Worm (Caenorhabditis elegans): ENCODE measurements around the gene Y53F4B.5.
A peak's percentile ranks its signal among the peaks of the same experiment; 100 is the strongest.
"Not testable (repeated sequence)": the region's sequence is repeated elsewhere in the genome, so short reads cannot be mapped to it uniquely, and the experiment has no call there.

The Y53F4B.5 gene

ce11 chrII:15008481-15009057 lies 24.8 kb upstream of the Y53F4B.5 start:
- no peak for TF ChIP-seq ztf-11 (tag; optimal IDR thresholded peaks at IDR 0.05)
- TF ChIP-seq sptf-1 (tag; optimal IDR thresholded peaks at IDR 0.05): no peak
- no peak for TF ChIP-seq nhr-28 (tag; optimal IDR thresholded peaks at IDR 0.05)
- no peak for TF ChIP-seq mab-5 (tag; optimal IDR thresholded peaks at IDR 0.05)
- TF ChIP-seq mls-2 (tag; optimal IDR thresholded peaks at IDR 0.05): peak; percentile 14
- TF ChIP-seq elt-1 (tag; optimal IDR thresholded peaks at IDR 0.05; ENCODE audit: borderline replicate concordance, insufficient read depth): no peak
- no peak for TF ChIP-seq nhr-237 (tag; optimal IDR thresholded peaks at IDR 0.05)
- TF ChIP-seq drap-1 (GFP tag; optimal IDR thresholded peaks at IDR 0.05): no peak

DNA sequence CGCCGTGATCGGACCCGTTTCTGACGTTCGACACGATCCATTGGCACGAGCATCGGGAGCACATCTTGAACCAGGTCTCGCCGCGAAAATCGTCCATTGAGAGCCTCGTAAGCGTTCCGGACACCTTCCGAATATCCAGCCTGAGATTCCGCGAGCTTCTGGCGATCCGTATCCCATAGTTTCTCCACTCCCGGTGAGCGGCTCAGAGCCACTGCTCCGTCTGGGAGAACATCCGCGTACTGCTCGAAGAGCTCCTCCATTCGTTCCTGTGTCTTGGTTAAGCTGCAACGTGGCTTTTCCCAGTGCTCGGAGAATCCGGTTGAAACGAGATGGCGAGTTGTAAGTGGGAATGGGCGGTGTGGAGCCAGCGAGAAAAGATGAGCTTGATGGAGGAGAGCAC lies 21.3 kb upstream of the Y53F4B.5 start:
- no peak for TF ChIP-seq nhr-12 (tag; optimal IDR thresholded peaks at IDR 0.05)
- TF ChIP-seq drap-1 (GFP tag; optimal IDR thresholded peaks at IDR 0.05): no peak
- TF ChIP-seq tbx-8 (GFP tag; optimal IDR thresholded peaks at IDR 0.05): no peak
- no peak for TF ChIP-seq nhr-237 (tag; optimal IDR thresholded peaks at IDR 0.05)
- no peak for TF ChIP-seq unc-39 (tag; optimal IDR thresholded peaks at IDR 0.05)
- no peak for TF ChIP-seq lsy-2 (tag; optimal IDR thresholded peaks at IDR 0.05)
- TF ChIP-seq ceh-43 (GFP tag; optimal IDR thresholded peaks at IDR 0.05): no peak
- no peak for TF ChIP-seq mep-1 (tag; optimal IDR thresholded peaks at IDR 0.05)
- no peak for TF ChIP-seq unc-62 (GFP tag; optimal IDR thresholded peaks at IDR 0.05)

ce11 chrII:15004538-15004937 lies 20.7 kb upstream of the Y53F4B.5 start:
- no peak for TF ChIP-seq sptf-1 (tag; optimal IDR thresholded peaks at IDR 0.05)
- no peak for TF ChIP-seq unc-39 (tag; optimal IDR thresholded peaks at IDR 0.05)
- TF ChIP-seq mep-1 (tag; optimal IDR thresholded peaks at IDR 0.05): peak; percentile 10
- TF ChIP-seq pha-4 (tag; optimal IDR thresholded peaks at IDR 0.05): no peak
- peak; percentile 42 for TF ChIP-seq lin-13 (tag; optimal IDR thresholded peaks at IDR 0.05)
- no peak for TF ChIP-seq sem-2 (GFP tag; optimal IDR thresholded peaks at IDR 0.05)
- no peak for TF ChIP-seq ces-1 (GFP tag; optimal IDR thresholded peaks at IDR 0.05)
- no peak for TF ChIP-seq ham-2 (GFP tag; optimal IDR thresholded peaks at IDR 0.05)

- no peak for TF ChIP-seq mab-5 (tag; optimal IDR thresholded peaks at IDR 0.05)
- TF ChIP-seq sem-2 (GFP tag; optimal IDR thresholded peaks at IDR 0.05): no peak
- TF ChIP-seq blmp-1 (tag; optimal IDR thresholded peaks at IDR 0.05): no peak
- no peak for TF ChIP-seq ces-1 (GFP tag; optimal IDR thresholded peaks at IDR 0.05)
- TF ChIP-seq ham-2 (GFP tag; optimal IDR thresholded peaks at IDR 0.05): no peak
- TF ChIP-seq sptf-1 (tag; optimal IDR thresholded peaks at IDR 0.05): no peak
- TF ChIP-seq snpc-4 (tag; optimal IDR thresholded peaks at IDR 0.05): no peak
- no peak for TF ChIP-seq hlh-1 (tag; optimal IDR thresholded peaks at IDR 0.05)
- no peak for TF ChIP-seq nhr-2 (tag; optimal IDR thresholded peaks at IDR 0.05)
- no peak for TF ChIP-seq nhr-237 (tag; optimal IDR thresholded peaks at IDR 0.05)
- no peak for TF ChIP-seq bed-3 (GFP tag; optimal IDR thresholded peaks at IDR 0.05)
- no peak for TF ChIP-seq lsy-2 (tag; optimal IDR thresholded peaks at IDR 0.05)
- TF ChIP-seq nhr-76 (tag; optimal IDR thresholded peaks at IDR 0.05): no peak
- no peak for TF ChIP-seq mep-1 (tag; optimal IDR thresholded peaks at IDR 0.05)
- no peak for TF ChIP-seq unc-120 (tag; optimal IDR thresholded peaks at IDR 0.05; ENCODE audit: poor library complexity, severe bottlenecking)
- TF ChIP-seq ceh-39 (tag; optimal IDR thresholded peaks at IDR 0.05): no peak
- TF ChIP-seq ceh-43 (GFP tag; optimal IDR thresholded peaks at IDR 0.05): no peak
- no peak for TF ChIP-seq ztf-11 (tag; optimal IDR thresholded peaks at IDR 0.05)
- TF ChIP-seq tbx-8 (GFP tag; optimal IDR thresholded peaks at IDR 0.05): no peak
- no peak for TF ChIP-seq nhr-28 (tag; optimal IDR thresholded peaks at IDR 0.05)
Observed at ce11 chrII:15003410-15003809, 19.6 kb upstream of the Y53F4B.5 start, which contains the start of gene Y53F4B.10. TSS of gene Y53F4B.10 (minus strand) at chrII:15003510.

ce11 chrII:14992598-14992997 lies 8.8 kb upstream of the Y53F4B.5 start, which contains the start of gene Y53F4B.7:
TSS of gene Y53F4B.7 (plus strand) at chrII:14992898.
- not testable (repeated sequence) for TF ChIP-seq ceh-83 (GFP tag; optimal IDR thresholded peaks at IDR 0.05); hlh-1 (tag; optimal IDR thresholded peaks at IDR 0.05); mab-5 (tag; optimal IDR thresholded peaks at IDR 0.05)

DNA sequence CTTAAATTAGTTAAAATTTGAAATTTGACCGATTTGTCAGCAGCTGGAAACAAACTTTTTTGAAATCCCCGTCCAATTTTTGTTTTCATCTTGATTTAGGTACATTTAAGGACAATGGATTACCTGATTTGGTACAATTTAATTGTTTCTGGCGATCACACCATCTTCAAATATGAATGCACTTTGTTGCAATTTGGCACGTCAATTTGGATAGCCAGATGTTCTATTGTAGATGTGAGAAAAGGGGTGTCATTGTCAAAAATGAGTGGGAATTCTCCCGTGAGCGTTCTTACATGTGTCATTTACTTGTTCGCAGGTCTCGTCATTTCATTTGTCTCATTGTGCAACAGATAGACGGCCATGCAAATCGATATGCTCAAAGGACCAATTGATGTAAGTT lies 4.4 kb upstream of the Y53F4B.5 start, which contains the start of gene Y53F4B.43:
TSS of gene Y53F4B.43 (plus strand) at position 301 of the 400 bp plus-strand sequence.
- not testable (repeated sequence) for TF ChIP-seq sptf-1 (tag; optimal IDR thresholded peaks at IDR 0.05); unc-62 (GFP tag; optimal IDR thresholded peaks at IDR 0.05); lin-32 (GFP tag; optimal IDR thresholded peaks at IDR 0.05)
